Worm (Caenorhabditis elegans) whole organism, late embryonic: ENCODE data around the gene lact-3.

ENCODE experiments used
- ceh-30 ChIP-seq: fragments of 150-350 bp; optimal IDR thresholded peaks from 2 replicates; lab custom pipeline; 2014; ENCODE audit warnings: missing biosample characterization, missing genetic modification characterization
- eyg-1 ChIP-seq: sonication (generic microtip); optimal IDR thresholded peaks from 2 replicates; lab custom pipeline; 2016; ENCODE audit warnings: missing genotype, missing genetic modification characterization, missing compliant biosample characterization
- fax-1 ChIP-seq: sonication (generic microtip); optimal IDR thresholded peaks from 2 replicates; lab custom pipeline; 2016; ENCODE audit warnings: missing genotype, missing genetic modification characterization, missing compliant biosample characterization
- fkh-10 ChIP-seq: fragments of 150-350 bp; optimal IDR thresholded peaks from 2 replicates; lab custom pipeline; 2014; ENCODE audit warnings: missing biosample characterization, missing genetic modification reagents, missing genetic modification characterization
- lin-11 ChIP-seq: fragments of 200-800 bp; sonication (Bioruptor generic); optimal IDR thresholded peaks from 2 replicates; lab custom pipeline; 2018; ENCODE audit warnings: mild to moderate bottlenecking, missing genetic modification characterization, missing compliant biosample characterization
- nhr-11 ChIP-seq: fragments of 150-350 bp; optimal IDR thresholded peaks from 2 replicates; lab custom pipeline; 2014; ENCODE audit warnings: missing biosample characterization, missing genetic modification characterization
- rnt-1 ChIP-seq: sonication (generic microtip); optimal IDR thresholded peaks from 2 replicates; lab custom pipeline; 2016; ENCODE audit warnings: missing genetic modification characterization, missing compliant biosample characterization
- tbx-2 ChIP-seq: sonication (generic microtip); optimal IDR thresholded peaks from 2 replicates; lab custom pipeline; 2016; ENCODE audit warnings: missing genetic modification characterization, missing compliant biosample characterization
- unc-3 ChIP-seq, 2 experiments: fragments of 200-800 bp in 1 of 2; sonication (Bioruptor generic) in 1 of 2; sonication (generic microtip) in 1 of 2; conservative IDR thresholded peaks in 1 of 2; optimal IDR thresholded peaks in 1 of 2; 2 replicates each; pipeline versions ENCODE4 v1.3.6 to Lab custom; 2016 to 2022; ENCODE audit warnings: missing compliant biosample characterization in 2 of 2, missing genetic modification characterization in 2 of 2, missing genetic modification reagents in 1 of 2
- unc-55 ChIP-seq: sonication (generic microtip); optimal IDR thresholded peaks from 2 replicates; lab custom pipeline; 2017; ENCODE audit warnings: missing biosample characterization, missing genetic modification reagents, missing genetic modification characterization

DNA sequence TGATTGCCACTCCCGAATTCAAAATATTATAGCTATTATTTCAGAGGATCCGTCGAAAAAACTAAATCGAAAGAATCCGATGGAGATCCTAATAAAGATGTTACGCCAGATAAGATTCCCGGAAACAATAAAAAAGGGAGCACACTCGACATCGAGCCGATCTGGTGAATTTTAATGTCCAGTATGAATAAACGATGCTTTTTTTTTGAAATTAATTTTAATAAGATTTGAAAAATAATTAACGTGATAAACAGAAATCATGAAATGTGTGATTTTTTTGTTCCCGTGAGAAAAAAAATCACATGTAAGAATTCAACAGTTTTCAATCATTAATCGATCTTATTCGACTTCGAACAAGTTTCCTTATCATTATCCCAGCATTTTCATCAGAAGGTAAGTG, 18.4 kb downstream of the lact-3 start, which contains the start of gene M28.9:
- TF ChIP-seq tbx-2 (tag; lab: Kevin White, UChicago) = no peak
- TF ChIP-seq unc-55 (GFP tag; lab: Kevin White, UChicago) = no peak
- no peak for TF ChIP-seq fkh-10
- TF ChIP-seq eyg-1 (tag; lab: Kevin White, UChicago) = no peak
- no peak for TF ChIP-seq lin-11
- no peak for TF ChIP-seq fax-1 (tag; lab: Kevin White, UChicago)
- no peak for TF ChIP-seq rnt-1 (tag; lab: Kevin White, UChicago)
- TF ChIP-seq ceh-30 (tag; lab: Kevin White, UChicago) = no peak
- TF ChIP-seq nhr-11 (tag; lab: Kevin White, UChicago) = no peak
- no peak for TF ChIP-seq unc-3 (GFP tag; conservative IDR thresholded peaks at IDR 0.05; lab: Robert Waterston, UW)
- TF ChIP-seq unc-3 (tag; optimal IDR thresholded peaks at IDR 0.05; lab: Kevin White, UChicago) = no peak
